Worm (Caenorhabditis elegans) whole organism, midembryonic: Measurements from ENCODE around the gene Y71H2B.2.

Experiments
- T22C8.4 ChIP-seq: fragments of 200-800 bp; sonication (Bioruptor generic); IDR thresholded peaks from 2 replicates; pipeline ENCODE4 v1.3.6; 2022; ENCODE audit warnings: missing genetic modification characterization, missing compliant biosample characterization
- cog-1 ChIP-seq: sonication (generic microtip); optimal IDR thresholded peaks from 2 replicates; lab custom pipeline; 2016; ENCODE audit warnings: missing genetic modification characterization, missing compliant biosample characterization
- flt-1 ChIP-seq: fragments of 200-800 bp; sonication (Bioruptor generic); IDR thresholded peaks from 2 replicates; pipeline ENCODE4 v1.3.6; 2022; ENCODE audit warnings: missing genetic modification characterization, missing compliant biosample characterization
- klf-2 ChIP-seq: fragments of 200-800 bp; sonication (Bioruptor generic); conservative IDR thresholded peaks from 2 replicates; pipeline ENCODE4 v1.3.6; 2022; ENCODE audit warnings: missing genetic modification reagents, missing genetic modification characterization, missing compliant biosample characterization
- med-1 ChIP-seq: sonication (generic microtip); optimal IDR thresholded peaks from 2 replicates; lab custom pipeline; 2017; ENCODE audit warnings: missing genetic modification characterization, mild to moderate bottlenecking, missing compliant biosample characterization, antibody characterized with exemption, missing genetic modification reagents; ENCODE audit not compliant: insufficient read depth
- ref-1 ChIP-seq: fragments of 200-800 bp; sonication (Bioruptor generic); conservative IDR thresholded peaks from 2 replicates; pipeline ENCODE4 v1.3.6; 2022; ENCODE audit warnings: missing genetic modification reagents, missing genetic modification characterization, missing compliant biosample characterization
- tab-1 ChIP-seq: fragments of 200-800 bp; sonication (Bioruptor generic); IDR thresholded peaks from 2 replicates; pipeline ENCODE4 v1.3.6; 2022; ENCODE audit warnings: missing genetic modification characterization, missing compliant biosample characterization
- ztf-23 ChIP-seq: fragments of 200-800 bp; sonication (Bioruptor generic); IDR thresholded peaks from 2 replicates; pipeline ENCODE4 v1.3.6; 2022; ENCODE audit warnings: missing genetic modification reagents, missing genetic modification characterization, missing compliant biosample characterization
- ztf-29 ChIP-seq: fragments of 200-800 bp; sonication (Bioruptor generic); IDR thresholded peaks from 2 replicates; pipeline ENCODE4 v1.3.6; 2022; ENCODE audit warnings: missing genetic modification reagents, missing genetic modification characterization, missing compliant biosample characterization

The Y71H2B.2 gene

ce11 chrIII:2622870-2623269 lies at the start of gene Y71H2B.2:
TSS of gene Y71H2B.2 (plus strand) at chrIII:2623170.
- TF ChIP-seq flt-1 (GFP tag; lab: Robert Waterston, UW): no peak

ce11 chrIII:2575635-2576164 lies 47.3 kb upstream of the Y71H2B.2 start, which contains the start of gene Y54F10AR.1:
TSS of gene Y54F10AR.1 (minus strand) at chrIII:2575685.
- TF ChIP-seq ref-1 (GFP tag; lab: Robert Waterston, UW): no peak
- TF ChIP-seq tab-1: no peak
- no peak for TF ChIP-seq klf-2
- TF ChIP-seq T22C8.4 (GFP tag; lab: Robert Waterston, UW): no peak
- no peak for TF ChIP-seq ztf-23 (GFP tag; lab: Robert Waterston, UW)
- TF ChIP-seq med-1 (GFP tag; lab: Kevin White, UChicago): no peak
- TF ChIP-seq ztf-29: no peak
- TF ChIP-seq cog-1: no peak
- no peak for TF ChIP-seq flt-1 (GFP tag; lab: Robert Waterston, UW)

ce11 chrIII:2576360-2577259 lies 46.4 kb upstream of the Y71H2B.2 start:
- TF ChIP-seq T22C8.4 (GFP tag; lab: Robert Waterston, UW) (peak; percentile 78), med-1 (GFP tag; lab: Kevin White, UChicago) (no peak), flt-1 (GFP tag; lab: Robert Waterston, UW) (peak; percentile 52; the same call in 1 of the 2 replicates), klf-2 (no peak), ref-1 (GFP tag; lab: Robert Waterston, UW) (no peak), ztf-29 (no peak), cog-1 (peak; percentile 34), ztf-23 (GFP tag; lab: Robert Waterston, UW) (0 out of 2 replicates have a peak, but pooled peaks have one; percentile 58), tab-1 (peak; percentile 63; the same call in 1 of the 2 replicates)

ce11 chrIII:2577982-2578381 lies 45.0 kb upstream of the Y71H2B.2 start:
- TF ChIP-seq ztf-29 (no peak), flt-1 (GFP tag; lab: Robert Waterston, UW) (no peak), ref-1 (GFP tag; lab: Robert Waterston, UW) (no peak), klf-2 (no peak), tab-1 (no peak), cog-1 (no peak), T22C8.4 (GFP tag; lab: Robert Waterston, UW) (no peak), ztf-23 (GFP tag; lab: Robert Waterston, UW) (no peak), med-1 (GFP tag; lab: Kevin White, UChicago) (no peak)

ce11 chrIII:2578563-2578962 lies 44.4 kb upstream of the Y71H2B.2 start:
- TF ChIP-seq med-1 (GFP tag; lab: Kevin White, UChicago): no peak
- peak; percentile 40 for TF ChIP-seq cog-1

ce11 chrIII:2578993-2579392 lies 44.0 kb upstream of the Y71H2B.2 start, which contains the start of gene Y71H2B.8:
TSS of gene Y71H2B.8 (plus strand) at chrIII:2579293.
- TF ChIP-seq cog-1 (no peak), klf-2 (no peak), tab-1 (no peak), flt-1 (GFP tag; lab: Robert Waterston, UW) (no peak), med-1 (GFP tag; lab: Kevin White, UChicago) (no peak), ztf-23 (GFP tag; lab: Robert Waterston, UW) (no peak), ref-1 (GFP tag; lab: Robert Waterston, UW) (no peak), T22C8.4 (GFP tag; lab: Robert Waterston, UW) (no peak), ztf-29 (no peak)

ce11 chrIII:2583302-2583701 lies 39.7 kb upstream of the Y71H2B.2 start:
- TF ChIP-seq ztf-29: 0 out of 2 replicates have a peak, but pooled peaks have one; percentile 34

ce11 chrIII:2586193-2586592 lies 36.8 kb upstream of the Y71H2B.2 start, which contains the start of gene gpa-17:
TSS of gene gpa-17 (plus strand) at chrIII:2586555.
- TF ChIP-seq klf-2 (no peak), ztf-29 (no peak), flt-1 (GFP tag; lab: Robert Waterston, UW) (no peak), tab-1 (no peak), med-1 (GFP tag; lab: Kevin White, UChicago) (no peak), ztf-23 (GFP tag; lab: Robert Waterston, UW) (no peak)

ce11 chrIII:2596984-2597454 lies 26.0 kb upstream of the Y71H2B.2 start, which contains the start of gene apb-1:
TSS of gene apb-1 (minus strand) at chrIII:2597034.
- TF ChIP-seq klf-2 (0 out of 2 replicates have a peak, but pooled peaks have one; percentile 34), T22C8.4 (GFP tag; lab: Robert Waterston, UW) (peak; percentile 83), ref-1 (GFP tag; lab: Robert Waterston, UW) (0 out of 2 replicates have a peak, but pooled peaks have one; percentile 24), ztf-29 (peak; percentile 39; the same call in 1 of the 2 replicates), cog-1 (peak; percentile 35), flt-1 (GFP tag; lab: Robert Waterston, UW) (peak; percentile 80), med-1 (GFP tag; lab: Kevin White, UChicago) (peak; percentile 18), ztf-23 (GFP tag; lab: Robert Waterston, UW) (peak; percentile 85), tab-1 (peak; percentile 63; the same call in 1 of the 2 replicates)

- TF ChIP-seq klf-2 (no peak), cog-1 (no peak), ref-1 (GFP tag; lab: Robert Waterston, UW) (no peak), tab-1 (no peak), flt-1 (GFP tag; lab: Robert Waterston, UW) (no peak), med-1 (GFP tag; lab: Kevin White, UChicago) (no peak), ztf-29 (no peak), ztf-23 (GFP tag; lab: Robert Waterston, UW) (no peak), T22C8.4 (GFP tag; lab: Robert Waterston, UW) (no peak)
Measured at ce11 chrIII:2597753-2598152, 25.2 kb upstream of the Y71H2B.2 start, which contains the start of gene mdt-19. TSS of gene mdt-19 (plus strand) at chrIII:2598053.
